Worm (Caenorhabditis elegans): ENCODE measurements around the gene pos-1.

Gene pos-1

DNA sequence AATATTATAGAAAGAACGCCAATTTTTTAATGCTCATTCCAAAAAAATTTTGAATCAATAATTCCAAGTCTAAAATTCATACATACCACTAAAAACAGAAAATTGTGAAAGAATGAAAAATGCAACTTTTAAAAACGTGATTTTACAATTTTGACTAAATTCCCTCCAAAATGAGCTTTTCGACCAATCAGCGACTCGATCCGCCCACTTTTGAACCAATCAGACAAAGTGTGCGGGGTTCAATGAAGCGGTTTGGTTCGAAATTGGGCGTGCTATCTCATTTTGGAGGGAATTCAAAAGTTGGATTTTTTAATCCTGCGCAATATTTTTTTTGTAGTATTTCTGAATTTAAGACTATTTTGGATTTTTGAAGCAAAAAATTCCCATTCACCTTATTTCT lies 3.4 kb downstream of the pos-1 start:
- TF ChIP-seq unc-62 (GFP tag; optimal IDR thresholded peaks at IDR 0.05) (no peak), mml-1 (tag; optimal IDR thresholded peaks at IDR 0.05) (no peak), nfya-1 (tag; optimal IDR thresholded peaks at IDR 0.05; ENCODE audit: insufficient read depth) (peak; percentile 69)

DNA sequence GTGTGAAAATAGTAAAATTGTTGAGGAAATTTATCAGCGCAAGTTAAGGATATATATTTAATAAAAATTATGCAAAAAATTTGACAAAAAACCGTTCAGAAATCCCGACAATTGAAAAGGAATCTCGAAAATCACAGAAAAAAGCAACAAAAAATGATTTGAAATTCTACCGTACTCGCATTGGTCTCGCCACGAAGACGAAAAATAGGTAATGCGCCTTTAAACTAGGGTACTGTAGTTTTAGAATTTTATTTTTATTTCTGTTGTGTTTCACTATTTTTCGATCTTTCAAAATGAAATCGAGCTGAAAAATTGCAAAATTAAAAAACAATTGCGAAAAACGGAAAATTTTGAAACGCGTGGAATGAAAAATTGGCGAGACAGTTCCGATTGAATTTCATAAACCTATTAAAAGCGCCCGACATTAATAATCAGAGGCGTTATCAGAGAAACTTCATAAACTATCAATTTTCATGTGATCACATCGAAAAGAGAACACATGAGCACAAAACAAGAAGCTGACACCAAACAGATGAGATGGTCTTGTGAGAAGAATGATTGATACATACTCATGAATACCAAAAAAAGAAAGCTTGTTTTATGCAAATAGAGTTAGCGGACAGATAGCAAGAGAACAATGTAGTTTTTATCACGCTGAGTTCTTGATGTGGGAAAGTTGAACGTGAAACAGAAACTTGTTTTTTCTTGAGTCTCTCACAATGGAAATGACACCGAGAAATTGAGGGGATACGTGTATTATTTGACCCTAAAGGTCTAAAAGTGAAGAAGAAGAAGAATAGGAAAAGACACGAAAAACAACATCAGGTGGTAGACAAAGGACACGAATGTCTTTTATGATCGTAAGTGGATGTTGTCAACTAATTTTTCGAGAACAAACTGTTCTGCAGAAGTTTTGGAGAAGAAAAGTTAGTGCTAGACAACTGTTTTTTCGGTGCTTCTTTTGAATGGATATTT lies 11.2 kb downstream of the pos-1 start:
- peak; percentile 92 for TF ChIP-seq elt-2 (tag; optimal IDR thresholded peaks at IDR 0.05)
- peak; percentile 73 for TF ChIP-seq pha-4 (tag; optimal IDR thresholded peaks at IDR 0.05)
- TF ChIP-seq ztf-4 (tag; optimal IDR thresholded peaks at IDR 0.05), result peak; percentile 23
- TF ChIP-seq pqm-1 (tag; optimal IDR thresholded peaks at IDR 0.05), result peak; percentile 88
- TF ChIP-seq fos-1 (tag; optimal IDR thresholded peaks at IDR 0.05), result no peak
- TF ChIP-seq jun-1 (tag; optimal IDR thresholded peaks at IDR 0.05), result peak; percentile 9
- no peak for TF ChIP-seq mdl-1 (tag; optimal IDR thresholded peaks at IDR 0.05)
- peak; percentile 14 for TF ChIP-seq nhr-25 (tag; optimal IDR thresholded peaks at IDR 0.05)
- TF ChIP-seq ama-1 (optimal IDR thresholded peaks at IDR 0.05), result peak; percentile 16

DNA sequence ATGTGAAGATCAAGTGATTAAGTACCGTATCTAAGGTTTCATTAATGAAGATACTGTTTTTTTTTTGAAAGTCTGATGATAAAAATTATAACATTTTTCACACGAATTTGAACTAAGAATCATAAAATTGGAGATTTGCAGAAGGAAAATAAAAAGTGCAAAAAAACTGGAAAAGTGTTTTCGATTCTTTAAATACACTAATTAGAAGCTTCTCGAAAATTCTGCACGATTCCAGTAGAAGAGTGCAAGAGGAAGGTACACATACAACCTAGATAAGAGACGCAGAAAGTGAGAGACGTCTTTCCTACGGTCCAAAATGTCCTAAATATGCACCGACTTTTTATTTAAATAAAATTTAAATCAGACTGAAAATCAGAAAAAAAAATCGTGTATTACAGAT lies 12.3 kb downstream of the pos-1 start:
- TF ChIP-seq nfya-1 (tag; optimal IDR thresholded peaks at IDR 0.05; ENCODE audit: insufficient read depth) (peak; percentile 37), pha-4 (tag; optimal IDR thresholded peaks at IDR 0.05) (peak; percentile 14), nhr-237 (tag; optimal IDR thresholded peaks at IDR 0.05) (no peak), ceh-16 (tag; optimal IDR thresholded peaks at IDR 0.05) (no peak), nhr-67 (tag; optimal IDR thresholded peaks at IDR 0.05) (no peak), sea-2 (GFP tag; optimal IDR thresholded peaks at IDR 0.05) (no peak)

DNA sequence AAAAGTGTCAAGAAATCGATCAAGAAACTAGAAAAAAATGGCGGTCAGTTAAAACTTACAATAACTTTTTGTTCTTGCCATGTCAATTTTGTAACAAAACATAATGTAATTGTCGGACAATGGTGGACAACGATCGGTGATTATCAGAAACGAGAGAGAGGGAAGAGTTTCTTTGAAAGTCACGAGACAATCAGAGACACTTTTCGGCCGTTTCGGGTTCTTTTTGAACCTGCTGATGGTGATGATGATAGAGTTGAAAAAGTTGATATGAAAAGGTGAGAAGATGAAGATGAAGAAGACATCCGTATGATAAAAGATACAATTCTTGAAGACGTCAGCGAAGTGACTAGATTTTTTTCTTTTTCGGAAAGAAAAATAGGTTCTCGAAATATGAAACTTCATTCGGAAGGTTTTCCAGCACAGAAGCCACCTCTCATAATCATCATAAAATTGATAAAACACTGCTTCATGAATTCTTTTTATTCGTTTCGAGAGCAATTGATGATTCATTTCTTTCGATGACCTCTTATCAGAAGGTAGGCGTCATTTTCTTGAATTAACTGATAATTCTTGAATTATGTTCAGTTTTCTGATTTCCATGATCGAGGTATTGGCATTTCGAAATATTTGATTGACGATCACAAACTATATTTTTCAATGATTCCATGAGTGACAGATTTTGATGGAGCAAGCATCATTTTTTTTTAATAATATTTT lies 13.0 kb downstream of the pos-1 start:
- TF ChIP-seq elt-2 (tag; optimal IDR thresholded peaks at IDR 0.05) (peak; percentile 75), nhr-43 (tag; optimal IDR thresholded peaks at IDR 0.05; ENCODE audit: poor library complexity, severe bottlenecking) (peak; percentile 55), ceh-82 (tag; optimal IDR thresholded peaks at IDR 0.05) (no peak), ama-1 (optimal IDR thresholded peaks at IDR 0.05) (no peak), pha-4 (tag; optimal IDR thresholded peaks at IDR 0.05) (no peak), elt-1 (tag; optimal IDR thresholded peaks at IDR 0.05) (no peak), pqm-1 (tag; optimal IDR thresholded peaks at IDR 0.05) (peak; percentile 23), nhr-23 (tag; optimal IDR thresholded peaks at IDR 0.05) (peak; percentile 37), jun-1 (tag; optimal IDR thresholded peaks at IDR 0.05) (peak; percentile 7), nhr-25 (tag; optimal IDR thresholded peaks at IDR 0.05) (peak; percentile 3)

DNA sequence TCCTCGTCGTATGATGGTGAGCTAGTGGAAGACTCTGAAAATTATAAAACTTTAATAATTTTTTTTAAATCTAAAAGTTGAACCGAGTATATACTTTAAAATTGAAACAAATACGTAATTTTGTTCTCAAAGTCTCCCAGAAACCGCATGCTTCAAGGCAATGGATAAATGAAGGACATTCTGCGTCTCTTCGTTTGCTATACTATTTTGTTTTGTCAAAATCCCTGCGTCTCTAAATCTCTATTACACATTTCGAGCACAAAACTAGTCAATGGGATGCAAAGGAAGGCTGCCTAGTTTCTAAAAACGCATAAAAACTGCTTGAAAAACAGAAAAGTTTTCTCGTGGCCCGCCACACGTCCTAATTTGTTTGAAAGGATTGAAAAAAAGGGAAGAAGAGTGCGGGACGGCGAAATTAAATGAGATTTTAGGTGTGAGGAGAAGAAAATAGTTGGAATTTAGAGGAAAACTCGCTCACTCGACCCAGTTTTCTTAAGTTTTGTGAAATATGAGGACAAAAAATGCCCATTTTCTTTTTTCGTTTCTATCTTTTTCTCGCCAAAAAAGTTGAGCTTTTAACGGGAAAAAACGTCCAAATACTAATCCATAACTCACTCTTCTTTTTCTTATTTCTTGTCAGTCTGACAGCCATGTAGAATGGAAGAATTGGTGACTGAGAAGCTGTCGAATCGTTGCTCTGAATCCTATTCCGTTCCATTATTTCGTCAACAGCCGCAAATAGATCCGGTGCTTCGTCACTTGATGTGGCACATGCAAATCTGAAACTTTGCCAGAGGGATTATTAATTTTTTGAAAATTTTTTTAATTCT lies 14.9 kb downstream of the pos-1 start:
- peak; percentile 54 for TF ChIP-seq hmg-11 (tag; optimal IDR thresholded peaks at IDR 0.05)
- no peak for TF ChIP-seq lin-39 (tag; optimal IDR thresholded peaks at IDR 0.05)
- TF ChIP-seq ceh-16 (tag; optimal IDR thresholded peaks at IDR 0.05), result no peak
- no peak for TF ChIP-seq nhr-237 (tag; optimal IDR thresholded peaks at IDR 0.05)
- TF ChIP-seq egl-5 (tag; optimal IDR thresholded peaks at IDR 0.05), result peak; percentile 54
- no peak for TF ChIP-seq sea-2 (GFP tag; optimal IDR thresholded peaks at IDR 0.05)
- TF ChIP-seq nfya-1 (tag; optimal IDR thresholded peaks at IDR 0.05; ENCODE audit: insufficient read depth), result peak; percentile 44

DNA sequence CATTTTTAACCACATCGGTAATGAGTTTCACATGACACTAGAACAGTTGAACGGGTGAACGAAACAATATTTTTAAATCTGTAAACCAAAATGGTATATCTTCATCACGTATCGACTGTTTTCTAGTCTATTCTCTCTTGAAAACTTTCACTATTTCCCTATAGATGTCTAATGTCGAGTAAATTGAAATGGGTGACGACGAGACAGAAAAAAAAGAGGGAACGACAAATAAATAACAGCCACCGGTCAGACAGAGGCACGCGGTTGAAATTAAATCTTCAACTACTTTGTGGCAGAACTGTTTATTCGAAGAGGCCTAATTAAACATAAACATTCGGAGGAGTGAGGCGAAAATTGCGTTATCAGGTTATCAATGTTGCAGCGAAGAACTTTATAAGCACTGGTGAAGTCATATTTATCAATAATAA lies 20.5 kb downstream of the pos-1 start:
- TF ChIP-seq pqm-1 (tag; optimal IDR thresholded peaks at IDR 0.05), result peak; percentile 50
- TF ChIP-seq egl-27 (tag; optimal IDR thresholded peaks at IDR 0.05), result no peak
- TF ChIP-seq pha-4 (tag; optimal IDR thresholded peaks at IDR 0.05), result peak; percentile 69
- peak; percentile 1 for TF ChIP-seq nhr-23 (tag; optimal IDR thresholded peaks at IDR 0.05)
- peak; percentile 83 for TF ChIP-seq elt-2 (tag; optimal IDR thresholded peaks at IDR 0.05)
- peak; percentile 23 for TF ChIP-seq nhr-25 (tag; optimal IDR thresholded peaks at IDR 0.05)

All from whole organism, L3 larva.